Worm (Caenorhabditis elegans) whole organism, young adult: ENCODE results near the gene srbc-67.

ENCODE experiments used
- B0019.2 ChIP-seq: fragments of 200-800 bp; sonication (Bioruptor generic); conservative IDR thresholded peaks from 2 replicates; pipeline ENCODE4 v1.3.6; 2022; ENCODE audit warnings: missing genetic modification reagents, missing genetic modification characterization, missing compliant biosample characterization
- F22D6.2 ChIP-seq: sonication (generic microtip); optimal IDR thresholded peaks from 2 replicates; lab custom pipeline; 2016; ENCODE audit warnings: mild to moderate bottlenecking, missing genetic modification characterization, missing compliant biosample characterization
- F33H1.4 ChIP-seq: fragments of 200-800 bp; sonication (Bioruptor generic); IDR thresholded peaks from 2 replicates; pipeline ENCODE4 v1.3.6; 2022; ENCODE audit warnings: missing genetic modification reagents, missing genetic modification characterization, missing compliant biosample characterization
- F37B4.10 ChIP-seq: fragments of 200-800 bp; sonication (Bioruptor generic); IDR thresholded peaks from 2 replicates; pipeline ENCODE4 v1.3.6; 2022; ENCODE audit warnings: missing genetic modification characterization, missing compliant biosample characterization
- F39B2.1 ChIP-seq: fragments of 200-800 bp; sonication (Bioruptor generic); IDR thresholded peaks from 2 replicates; pipeline ENCODE4 v1.3.6; 2022; ENCODE audit warnings: missing genetic modification reagents, missing genetic modification characterization, missing compliant biosample characterization
- K11D2.4 ChIP-seq: fragments of 200-800 bp; sonication (Bioruptor generic); IDR thresholded peaks from 2 replicates; pipeline ENCODE4 v1.3.6; 2022; ENCODE audit warnings: missing genetic modification reagents, missing genetic modification characterization, missing compliant biosample characterization
- Y53F4B.3 ChIP-seq: fragments of 200-800 bp; sonication (Bioruptor generic); IDR thresholded peaks from 2 replicates; pipeline ENCODE4 v1.3.6; 2022; ENCODE audit warnings: missing genetic modification reagents, missing genetic modification characterization, missing compliant biosample characterization
- Y56A3A.18 ChIP-seq: fragments of 200-800 bp; sonication (Bioruptor generic); IDR thresholded peaks from 2 replicates; pipeline ENCODE4 v1.3.6; 2022; ENCODE audit warnings: missing genetic modification reagents, missing genetic modification characterization, missing compliant biosample characterization
- attf-3 ChIP-seq: fragments of 200-800 bp; sonication (Bioruptor generic); conservative IDR thresholded peaks from 2 replicates; pipeline ENCODE4 v1.3.6; 2022; ENCODE audit warnings: missing genetic modification reagents, missing genetic modification characterization, missing compliant biosample characterization
- attf-5 ChIP-seq: fragments of 200-800 bp; sonication (Bioruptor generic); optimal IDR thresholded peaks from 2 replicates; lab custom pipeline; 2018; ENCODE audit warnings: mild to moderate bottlenecking, missing genetic modification characterization, missing compliant biosample characterization
- bed-2 ChIP-seq: fragments of 200-800 bp; sonication (Bioruptor generic); IDR thresholded peaks from 2 replicates; pipeline ENCODE4 v1.3.6; 2022; ENCODE audit warnings: missing genetic modification reagents, missing genetic modification characterization, missing compliant biosample characterization
- cebp-1 ChIP-seq, 2 experiments: fragments of 200-800 bp in 1 of 2; sonication (Bioruptor generic) in 1 of 2; sonication (generic microtip) in 1 of 2; IDR thresholded peaks in 1 of 2; optimal IDR thresholded peaks in 1 of 2; 2 replicates each; pipeline versions ENCODE4 v1.3.6 to Lab custom; 2017 to 2022; ENCODE audit warnings: missing compliant biosample characterization in 2 of 2, missing genetic modification characterization in 2 of 2, mild to moderate bottlenecking in 1 of 2, missing genetic modification reagents in 1 of 2, moderate library complexity in 1 of 2
- cebp-2 ChIP-seq: fragments of 200-800 bp; sonication (Bioruptor generic); IDR thresholded peaks from 2 replicates; pipeline ENCODE4 v1.3.6; 2022; ENCODE audit warnings: missing genetic modification characterization, missing compliant biosample characterization
- ceh-100 ChIP-seq: fragments of 200-800 bp; sonication (Bioruptor generic); IDR thresholded peaks from 2 replicates; pipeline ENCODE4 v1.3.6; 2022; ENCODE audit warnings: missing genetic modification reagents, missing genetic modification characterization, missing compliant biosample characterization
- ceh-40 ChIP-seq: fragments of 200-800 bp; sonication (Bioruptor generic); IDR thresholded peaks from 2 replicates; pipeline ENCODE4 v1.3.6; 2022; ENCODE audit warnings: missing genetic modification characterization, missing compliant biosample characterization
- ceh-58 ChIP-seq: fragments of 200-800 bp; sonication (Bioruptor generic); IDR thresholded peaks from 2 replicates; pipeline ENCODE4 v1.3.6; 2022; ENCODE audit warnings: missing genetic modification characterization, missing compliant biosample characterization
- dpff-1 ChIP-seq: sonication (generic microtip); optimal IDR thresholded peaks from 2 replicates; lab custom pipeline; 2017; ENCODE audit warnings: mild to moderate bottlenecking, missing genetic modification characterization, missing compliant biosample characterization
- efl-1 ChIP-seq: fragments of 150-350 bp; optimal IDR thresholded peaks from 2 replicates; lab custom pipeline; 2014; ENCODE audit warnings: missing biosample characterization, missing genetic modification reagents, missing genetic modification characterization
- egrh-3 ChIP-seq: fragments of 200-800 bp; sonication (Bioruptor generic); IDR thresholded peaks from 2 replicates; pipeline ENCODE4 v1.3.6; 2022; ENCODE audit warnings: missing genetic modification reagents, missing genetic modification characterization, missing compliant biosample characterization
- ets-4 ChIP-seq: fragments of 200-800 bp; sonication (Bioruptor generic); optimal IDR thresholded peaks from 2 replicates; lab custom pipeline; 2018; ENCODE audit warnings: mild to moderate bottlenecking, missing genetic modification characterization, missing compliant biosample characterization
- him-1 ChIP-seq: sonication (generic microtip); optimal IDR thresholded peaks from 2 replicates; lab custom pipeline; 2016; ENCODE audit warnings: missing genotype, missing genetic modification reagents, missing genetic modification characterization, missing compliant biosample characterization
- hlh-12 ChIP-seq: sonication (generic microtip); optimal IDR thresholded peaks from 2 replicates; lab custom pipeline; 2016; ENCODE audit warnings: missing genetic modification characterization, missing compliant biosample characterization
- hlh-26 ChIP-seq: fragments of 200-800 bp; sonication (Bioruptor generic); conservative IDR thresholded peaks from 2 replicates; pipeline ENCODE4 v1.3.6; 2022; ENCODE audit warnings: missing genetic modification reagents, missing genetic modification characterization, missing compliant biosample characterization
- hmg-1.2 ChIP-seq: fragments of 200-800 bp; sonication (Bioruptor generic); IDR thresholded peaks from 2 replicates; pipeline ENCODE4 v1.3.6; 2022; ENCODE audit warnings: missing genetic modification reagents, missing genetic modification characterization, missing compliant biosample characterization
- let-526 ChIP-seq: fragments of 200-800 bp; sonication (Bioruptor generic); IDR thresholded peaks from 2 replicates; pipeline ENCODE4 v1.3.6; 2022; ENCODE audit warnings: missing genetic modification reagents, missing genetic modification characterization, missing compliant biosample characterization
- let-607 ChIP-seq, 2 experiments: fragments of 200-800 bp in 1 of 2; sonication (Bioruptor generic) in 1 of 2; sonication (generic microtip) in 1 of 2; optimal IDR thresholded peaks; 2 replicates each; lab custom pipeline; 2016 to 2018; ENCODE audit warnings: mild to moderate bottlenecking in 2 of 2, missing compliant biosample characterization in 2 of 2, missing genetic modification characterization in 2 of 2, moderate library complexity in 2 of 2, missing genotype in 1 of 2
- lin-54 ChIP-seq: fragments of 200-800 bp; sonication (Bioruptor generic); optimal IDR thresholded peaks from 2 replicates; lab custom pipeline; 2018; ENCODE audit warnings: mild to moderate bottlenecking, missing genetic modification characterization, missing compliant biosample characterization
- lsl-1 ChIP-seq: fragments of 200-800 bp; sonication (Bioruptor generic); optimal IDR thresholded peaks from 2 replicates; lab custom pipeline; 2018; ENCODE audit warnings: mild to moderate bottlenecking, missing genetic modification characterization, moderate library complexity, missing compliant biosample characterization
- madf-10 ChIP-seq: sonication (generic microtip); optimal IDR thresholded peaks from 2 replicates; lab custom pipeline; 2016; ENCODE audit warnings: mild to moderate bottlenecking, missing genetic modification characterization, missing compliant biosample characterization
- madf-3 ChIP-seq: fragments of 200-800 bp; sonication (Bioruptor generic); IDR thresholded peaks from 2 replicates; pipeline ENCODE4 v1.3.6; 2022; ENCODE audit warnings: missing genetic modification reagents, missing genetic modification characterization, missing compliant biosample characterization
- mcd-1 ChIP-seq: fragments of 200-800 bp; sonication (Bioruptor generic); IDR thresholded peaks from 2 replicates; pipeline ENCODE4 v1.3.6; 2022; ENCODE audit warnings: missing genetic modification reagents, missing genetic modification characterization, missing compliant biosample characterization
- nfya-1 ChIP-seq: sonication (generic microtip); optimal IDR thresholded peaks from 2 replicates; lab custom pipeline; 2017; ENCODE audit warnings: antibody characterized with exemption, missing compliant biosample characterization, missing genetic modification characterization, borderline replicate concordance; ENCODE audit not compliant: insufficient read depth
- nfya-2 ChIP-seq: fragments of 200-800 bp; sonication (Bioruptor generic); IDR thresholded peaks from 2 replicates; pipeline ENCODE4 v1.3.6; 2022; ENCODE audit warnings: missing genetic modification reagents, missing genetic modification characterization, missing compliant biosample characterization
- nfyb-1 ChIP-seq: fragments of 200-800 bp; sonication (Bioruptor generic); IDR thresholded peaks from 2 replicates; pipeline ENCODE4 v1.3.6; 2022; ENCODE audit warnings: missing genetic modification reagents, missing genetic modification characterization, missing compliant biosample characterization
- nhr-179 ChIP-seq: sonication (generic microtip); optimal IDR thresholded peaks from 2 replicates; lab custom pipeline; 2016; ENCODE audit warnings: mild to moderate bottlenecking, missing genetic modification characterization, missing compliant biosample characterization
- pbrm-1 ChIP-seq: fragments of 200-800 bp; sonication (Bioruptor generic); IDR thresholded peaks from 2 replicates; pipeline ENCODE4 v1.3.6; 2022; ENCODE audit warnings: missing genetic modification reagents, missing genetic modification characterization, missing compliant biosample characterization
- rcor-1 ChIP-seq: fragments of 200-800 bp; sonication (Bioruptor generic); IDR thresholded peaks from 2 replicates; pipeline ENCODE4 v1.3.6; 2022; ENCODE audit warnings: missing genetic modification reagents, missing genetic modification characterization, missing compliant biosample characterization
- sdz-38 ChIP-seq: sonication (generic microtip); optimal IDR thresholded peaks from 2 replicates; lab custom pipeline; 2016; ENCODE audit warnings: missing genotype, missing genetic modification characterization, missing compliant biosample characterization
- sea-2 ChIP-seq: fragments of 200-800 bp; sonication (Bioruptor generic); IDR thresholded peaks from 2 replicates; pipeline ENCODE4 v1.3.6; 2022; ENCODE audit warnings: missing genetic modification characterization, missing compliant biosample characterization
- snpc-1.3 ChIP-seq: sonication (generic microtip); optimal IDR thresholded peaks from 2 replicates; lab custom pipeline; 2017; ENCODE audit warnings: missing genetic modification characterization, mild to moderate bottlenecking, missing compliant biosample characterization, antibody characterized with exemption, moderate library complexity, missing genotype, missing genetic modification reagents; ENCODE audit not compliant: insufficient read depth
- sptf-2 ChIP-seq: fragments of 200-800 bp; sonication (Bioruptor generic); optimal IDR thresholded peaks from 2 replicates; lab custom pipeline; 2018; ENCODE audit warnings: mild to moderate bottlenecking, missing genetic modification characterization, missing compliant biosample characterization
- tbp1 ChIP-seq: fragments of 200-800 bp; sonication (Bioruptor generic); optimal IDR thresholded peaks from 2 replicates; lab custom pipeline; 2018; ENCODE audit warnings: mild to moderate bottlenecking, missing genetic modification characterization, missing compliant biosample characterization
- tbx-9 ChIP-seq: sonication (generic microtip); optimal IDR thresholded peaks from 2 replicates; lab custom pipeline; 2016; ENCODE audit warnings: borderline replicate concordance, missing genetic modification characterization, inconsistent platforms, missing compliant biosample characterization
- tlf-1 ChIP-seq: fragments of 200-800 bp; sonication (Bioruptor generic); optimal IDR thresholded peaks from 2 replicates; lab custom pipeline; 2018; ENCODE audit warnings: mild to moderate bottlenecking, missing genetic modification characterization, missing compliant biosample characterization
- zim-3 ChIP-seq: sonication (generic microtip); optimal IDR thresholded peaks from 2 replicates; lab custom pipeline; 2017; ENCODE audit warnings: mild to moderate bottlenecking, missing genetic modification characterization, moderate library complexity, missing compliant biosample characterization
- ztf-28 ChIP-seq: fragments of 200-800 bp; sonication (Bioruptor generic); IDR thresholded peaks from 2 replicates; pipeline ENCODE4 v1.3.6; 2022; ENCODE audit warnings: missing genetic modification reagents, missing genetic modification characterization, missing compliant biosample characterization

The srbc-67 gene

DNA sequence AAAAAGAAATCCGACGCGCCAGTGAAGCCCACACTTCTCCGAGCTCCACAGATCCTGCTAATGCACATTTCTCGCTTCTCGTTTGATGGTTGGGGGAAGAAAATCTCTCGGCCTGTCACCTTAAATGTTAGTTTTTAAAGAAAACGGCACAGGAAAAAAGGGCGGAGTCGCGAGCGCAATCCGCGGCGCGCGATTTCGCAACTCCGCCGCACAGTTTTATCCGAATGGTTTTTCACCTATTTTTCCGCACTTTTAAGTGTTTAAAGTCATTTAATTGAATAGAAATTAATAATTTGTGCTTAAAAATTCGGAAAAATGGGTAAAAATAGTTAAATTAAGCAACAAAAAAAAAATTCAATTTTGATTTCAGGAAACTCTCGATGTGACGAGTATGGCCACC lies 46.6 kb upstream of the srbc-67 start:
- TF ChIP-seq Y53F4B.3 (no peak), bed-2 (GFP tag; lab: Robert Waterston, UW) (no peak), Y56A3A.18 (no peak), madf-10 (tag; lab: Kevin White, UChicago) (peak; percentile 10), tlf-1 (GFP tag; lab: Kevin White, UChicago) (no peak), sptf-2 (GFP tag; lab: Kevin White, UChicago) (no peak), let-607 (tag; optimal IDR thresholded peaks at IDR 0.05; lab: Kevin White, UChicago) (no peak), ztf-28 (GFP tag; lab: Robert Waterston, UW) (no peak), attf-3 (GFP tag; lab: Robert Waterston, UW) (0 out of 2 replicates have a peak, but pooled peaks have one; percentile 29), dpff-1 (tag; lab: Kevin White, UChicago) (no peak), tbp1 (GFP tag; lab: Kevin White, UChicago) (no peak), F39B2.1 (GFP tag; lab: Robert Waterston, UW) (no peak), hmg-1.2 (0 out of 2 replicates have a peak, but pooled peaks have one; percentile 11), nhr-179 (tag; lab: Kevin White, UChicago) (no peak), hlh-12 (tag; lab: Kevin White, UChicago) (no peak), attf-5 (GFP tag; lab: Kevin White, UChicago) (peak; percentile 17), him-1 (no peak), nfya-2 (GFP tag; lab: Robert Waterston, UW) (no peak), F22D6.2 (no peak), ceh-100 (no peak), cebp-1 (GFP tag; IDR thresholded peaks at IDR 0.05; lab: Robert Waterston, UW) (peak; percentile 88), cebp-1 (tag; optimal IDR thresholded peaks at IDR 0.05; lab: Kevin White, UChicago) (peak; percentile 98), lin-54 (peak; percentile 12), tbx-9 (no peak), madf-3 (GFP tag; lab: Robert Waterston, UW) (no peak), K11D2.4 (GFP tag; lab: Robert Waterston, UW) (no peak), rcor-1 (0 out of 2 replicates have a peak, but pooled peaks have one; percentile 17), sdz-38 (tag; lab: Kevin White, UChicago) (no peak), pbrm-1 (no peak), mcd-1 (GFP tag; lab: Robert Waterston, UW) (peak; percentile 53), F37B4.10 (GFP tag; lab: Robert Waterston, UW) (no peak), F33H1.4 (GFP tag; lab: Robert Waterston, UW) (no peak), egrh-3 (GFP tag; lab: Robert Waterston, UW) (peak; percentile 9; the same call in 1 of the 2 replicates), let-526 (GFP tag; lab: Robert Waterston, UW) (no peak), hlh-26 (GFP tag; lab: Robert Waterston, UW) (no peak), ceh-58 (no peak), efl-1 (no peak), snpc-1.3 (peak; percentile 39)

DNA sequence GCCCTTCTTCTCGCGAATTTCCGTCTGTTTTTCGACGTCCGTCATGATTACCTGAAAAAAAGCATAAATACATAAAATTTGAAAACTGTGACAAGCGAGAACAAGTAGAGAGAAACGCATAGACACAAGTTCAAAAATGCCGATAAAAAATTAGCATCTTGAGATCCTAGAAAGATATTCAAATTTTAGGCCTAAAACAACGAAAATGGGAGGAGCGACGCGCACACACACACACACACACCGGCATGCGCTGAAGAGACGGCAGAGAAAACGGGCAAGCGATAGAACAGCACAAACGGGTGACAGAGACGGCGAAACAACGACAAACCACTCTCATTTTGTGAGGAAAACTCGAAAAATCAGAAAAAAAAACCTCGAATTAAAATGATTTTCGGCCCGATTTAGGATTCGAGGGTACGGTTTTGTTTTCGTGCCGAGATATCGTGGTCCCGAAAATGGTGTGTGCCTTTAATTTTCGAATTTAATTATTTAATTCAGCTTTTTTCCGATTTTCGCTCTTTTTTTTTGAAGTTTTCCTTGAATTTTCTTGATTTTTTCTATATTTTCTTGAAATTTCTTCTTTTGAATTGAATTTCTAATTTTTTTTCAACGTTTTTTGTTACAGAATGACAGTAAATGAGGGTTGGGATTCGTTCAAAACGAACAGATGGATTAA lies 45.1 kb upstream of the srbc-67 start, which contains the start of the genes rpl-11.1 and T22F3.2:
Gene rpl-11.1 (minus strand): TSS at position 51 of the 676 bp plus-strand sequence.
Gene T22F3.2 (plus strand): TSS at position 626 of the 676 bp plus-strand sequence.
- TF ChIP-seq hmg-1.2 (peak; percentile 91), sea-2 (GFP tag; lab: Robert Waterston, UW) (no peak), lsl-1 (GFP tag; lab: Kevin White, UChicago) (peak; percentile 47), rcor-1 (no peak), him-1 (no peak), ets-4 (no peak), cebp-1 (GFP tag; IDR thresholded peaks at IDR 0.05; lab: Robert Waterston, UW) (no peak), cebp-1 (tag; optimal IDR thresholded peaks at IDR 0.05; lab: Kevin White, UChicago) (peak; percentile 23), dpff-1 (tag; lab: Kevin White, UChicago) (no peak), sdz-38 (tag; lab: Kevin White, UChicago) (no peak), ceh-58 (no peak), bed-2 (GFP tag; lab: Robert Waterston, UW) (no peak), F33H1.4 (GFP tag; lab: Robert Waterston, UW) (peak; percentile 19; the same call in 1 of the 2 replicates), zim-3 (tag; lab: Kevin White, UChicago) (no peak), ceh-40 (GFP tag; lab: Robert Waterston, UW) (no peak), attf-5 (GFP tag; lab: Kevin White, UChicago) (peak; percentile 41), cebp-2 (GFP tag; lab: Robert Waterston, UW) (no peak), nfya-1 (tag; lab: Kevin White, UChicago) (no peak), B0019.2 (GFP tag; lab: Robert Waterston, UW) (no peak), nfyb-1 (GFP tag; lab: Robert Waterston, UW) (0 out of 2 replicates have a peak, but pooled peaks have one; percentile 17)
